Worm (Caenorhabditis elegans) whole organism, mixed stage, embryonic: Measurements from ENCODE around the gene srbc-75.

ENCODE experiments used
- M03D4.4 ChIP-seq: sonication (generic microtip); optimal IDR thresholded peaks from 2 replicates; lab custom pipeline; 2017; ENCODE audit warnings: mild to moderate bottlenecking, missing genetic modification characterization, missing compliant biosample characterization
- bed-3 ChIP-seq: fragments of 200-800 bp; sonication (Bioruptor generic); optimal IDR thresholded peaks from 3 replicates; lab custom pipeline; 2018; ENCODE audit warnings: mild to moderate bottlenecking, missing genetic modification characterization, moderate library complexity, missing compliant biosample characterization
- blmp-1 ChIP-seq: fragments of 150-350 bp; optimal IDR thresholded peaks from 2 replicates; lab custom pipeline; 2014; ENCODE audit warnings: missing biosample characterization, missing genetic modification characterization
- ceh-39 ChIP-seq: fragments of 150-350 bp; optimal IDR thresholded peaks from 2 replicates; lab custom pipeline; 2014; ENCODE audit warnings: missing biosample characterization, missing genetic modification characterization
- ceh-83 ChIP-seq: fragments of 200-800 bp; sonication (Bioruptor generic); optimal IDR thresholded peaks from 2 replicates; lab custom pipeline; 2018; ENCODE audit warnings: mild to moderate bottlenecking, missing genetic modification characterization, missing compliant biosample characterization
- ces-1 ChIP-seq: fragments of 150-350 bp; optimal IDR thresholded peaks from 2 replicates; lab custom pipeline; 2014; ENCODE audit warnings: missing biosample characterization, missing genetic modification reagents, missing genetic modification characterization
- drap-1 ChIP-seq: fragments of 200-800 bp; sonication (Bioruptor generic); optimal IDR thresholded peaks from 3 replicates; lab custom pipeline; 2018; ENCODE audit warnings: mild to moderate bottlenecking, missing genetic modification characterization, missing compliant biosample characterization
- elt-1 ChIP-seq: sonication (generic microtip); optimal IDR thresholded peaks from 2 replicates; lab custom pipeline; 2017; ENCODE audit warnings: missing genetic modification characterization, mild to moderate bottlenecking, missing compliant biosample characterization, antibody characterized with exemption, moderate library complexity, borderline replicate concordance; ENCODE audit not compliant: insufficient read depth
- elt-3 ChIP-seq: fragments of 150-350 bp; optimal IDR thresholded peaks from 2 replicates; lab custom pipeline; 2014; ENCODE audit warnings: missing biosample characterization, missing genetic modification characterization
- flh-1 ChIP-seq: fragments of 200-800 bp; sonication (Bioruptor generic); optimal IDR thresholded peaks from 2 replicates; lab custom pipeline; 2018; ENCODE audit warnings: mild to moderate bottlenecking, missing genetic modification characterization, moderate library complexity, missing compliant biosample characterization
- ham-2 ChIP-seq: fragments of 200-800 bp; sonication (Bioruptor generic); optimal IDR thresholded peaks from 2 replicates; lab custom pipeline; 2018; ENCODE audit warnings: mild to moderate bottlenecking, missing genetic modification characterization, missing compliant biosample characterization
- hlh-1 ChIP-seq: fragments of 150-350 bp; optimal IDR thresholded peaks from 2 replicates; lab custom pipeline; 2014; ENCODE audit warnings: missing biosample characterization, missing genetic modification reagents, missing genetic modification characterization
- lin-32 ChIP-seq: fragments of 200-800 bp; sonication (Bioruptor generic); optimal IDR thresholded peaks from 2 replicates; lab custom pipeline; 2018; ENCODE audit warnings: mild to moderate bottlenecking, missing genetic modification characterization, missing compliant biosample characterization
- lsy-2 ChIP-seq: fragments of 150-350 bp; optimal IDR thresholded peaks from 2 replicates; lab custom pipeline; 2014; ENCODE audit warnings: missing biosample characterization, missing genetic modification characterization
- mab-5 ChIP-seq: fragments of 150-350 bp; optimal IDR thresholded peaks from 2 replicates; lab custom pipeline; 2014; ENCODE audit warnings: missing biosample characterization, missing genetic modification characterization
- mls-2 ChIP-seq: sonication (generic microtip); optimal IDR thresholded peaks from 2 replicates; lab custom pipeline; 2016; ENCODE audit warnings: mild to moderate bottlenecking, missing genetic modification characterization, moderate library complexity, missing compliant biosample characterization
- nhr-12 ChIP-seq: fragments of 150-350 bp; optimal IDR thresholded peaks from 2 replicates; lab custom pipeline; 2014; ENCODE audit warnings: missing biosample characterization, missing genetic modification characterization
- nhr-237 ChIP-seq: fragments of 150-350 bp; optimal IDR thresholded peaks from 2 replicates; lab custom pipeline; 2014; ENCODE audit warnings: missing biosample characterization, missing genetic modification characterization
- nhr-28 ChIP-seq: fragments of 150-350 bp; optimal IDR thresholded peaks from 2 replicates; lab custom pipeline; 2014; ENCODE audit warnings: missing biosample characterization, missing genetic modification characterization
- nhr-76 ChIP-seq: sonication (generic microtip); optimal IDR thresholded peaks from 2 replicates; lab custom pipeline; 2017; ENCODE audit warnings: missing biosample characterization, missing genetic modification characterization
- pha-4 ChIP-seq: fragments of 150-350 bp; optimal IDR thresholded peaks from 2 replicates; lab custom pipeline; 2018; ENCODE audit warnings: missing biosample characterization, missing genetic modification reagents, missing genetic modification characterization
- sem-2 ChIP-seq: fragments of 200-800 bp; sonication (Bioruptor generic); optimal IDR thresholded peaks from 2 replicates; lab custom pipeline; 2018; ENCODE audit warnings: mild to moderate bottlenecking, missing genetic modification characterization, missing compliant biosample characterization
- snpc-4 ChIP-seq: fragments of 150-350 bp; optimal IDR thresholded peaks from 2 replicates; lab custom pipeline; 2014; ENCODE audit warnings: missing biosample characterization, missing genetic modification characterization
- sptf-1 ChIP-seq: sonication (generic microtip); optimal IDR thresholded peaks from 2 replicates; lab custom pipeline; 2017; ENCODE audit warnings: mild to moderate bottlenecking, missing genetic modification characterization, moderate library complexity, missing compliant biosample characterization
- tbx-8 ChIP-seq: fragments of 200-800 bp; sonication (Bioruptor generic); optimal IDR thresholded peaks from 2 replicates; lab custom pipeline; 2018; ENCODE audit warnings: mild to moderate bottlenecking, missing genetic modification characterization, moderate library complexity, missing compliant biosample characterization
- unc-120 ChIP-seq: sonication (generic microtip); optimal IDR thresholded peaks from 2 replicates; lab custom pipeline; 2017; ENCODE audit warnings: missing genetic modification characterization, missing compliant biosample characterization; ENCODE audit not compliant: poor library complexity, severe bottlenecking
- unc-39 ChIP-seq: fragments of 150-350 bp; optimal IDR thresholded peaks from 2 replicates; lab custom pipeline; 2014; ENCODE audit warnings: missing biosample characterization, missing genetic modification characterization
- unc-62 ChIP-seq: fragments of 150-350 bp; optimal IDR thresholded peaks from 2 replicates; lab custom pipeline; 2014; ENCODE audit warnings: missing biosample characterization, missing genetic modification reagents, missing genetic modification characterization
- zip-8 ChIP-seq: fragments of 150-350 bp; optimal IDR thresholded peaks from 2 replicates; lab custom pipeline; 2014; ENCODE audit warnings: missing biosample characterization, missing genetic modification characterization
- ztf-11 ChIP-seq: fragments of 150-350 bp; optimal IDR thresholded peaks from 2 replicates; lab custom pipeline; 2014; ENCODE audit warnings: missing biosample characterization, missing genetic modification characterization

The srbc-75 gene

ce11 chrV:15226206-15226605 lies 27.4 kb upstream of the srbc-75 start:
- TF ChIP-seq ztf-11 (tag; lab: Kevin White, UChicago) (no peak), unc-120 (tag; lab: Kevin White, UChicago) (no peak), snpc-4 (tag; lab: Kevin White, UChicago) (no peak), drap-1 (GFP tag; lab: Kevin White, UChicago) (no peak)

ce11 chrV:15230243-15230642 lies 23.4 kb upstream of the srbc-75 start, which contains the start of gene srw-15:
TSS of gene srw-15 (plus strand) at chrV:15230543.
- TF ChIP-seq sptf-1 (tag; lab: Kevin White, UChicago) = no peak
- no peak for TF ChIP-seq pha-4
- no peak for TF ChIP-seq unc-120 (tag; lab: Kevin White, UChicago)
- no peak for TF ChIP-seq ham-2 (GFP tag; lab: Kevin White, UChicago)
- TF ChIP-seq nhr-76 (tag; lab: Kevin White, UChicago) = no peak
- TF ChIP-seq unc-39 (tag; lab: Kevin White, UChicago) = no peak
- no peak for TF ChIP-seq snpc-4 (tag; lab: Kevin White, UChicago)
- no peak for TF ChIP-seq ceh-39 (tag; lab: Kevin White, UChicago)
- TF ChIP-seq elt-1 (tag; lab: Kevin White, UChicago) = no peak
- no peak for TF ChIP-seq M03D4.4 (tag; lab: Kevin White, UChicago)
- no peak for TF ChIP-seq mab-5 (tag; lab: Kevin White, UChicago)
- no peak for TF ChIP-seq sem-2 (GFP tag; lab: Kevin White, UChicago)
- no peak for TF ChIP-seq nhr-237 (tag; lab: Kevin White, UChicago)
- TF ChIP-seq ceh-83 (GFP tag; lab: Kevin White, UChicago) = no peak
- no peak for TF ChIP-seq elt-3 (tag; lab: Kevin White, UChicago)
- no peak for TF ChIP-seq lsy-2 (tag; lab: Kevin White, UChicago)

DNA sequence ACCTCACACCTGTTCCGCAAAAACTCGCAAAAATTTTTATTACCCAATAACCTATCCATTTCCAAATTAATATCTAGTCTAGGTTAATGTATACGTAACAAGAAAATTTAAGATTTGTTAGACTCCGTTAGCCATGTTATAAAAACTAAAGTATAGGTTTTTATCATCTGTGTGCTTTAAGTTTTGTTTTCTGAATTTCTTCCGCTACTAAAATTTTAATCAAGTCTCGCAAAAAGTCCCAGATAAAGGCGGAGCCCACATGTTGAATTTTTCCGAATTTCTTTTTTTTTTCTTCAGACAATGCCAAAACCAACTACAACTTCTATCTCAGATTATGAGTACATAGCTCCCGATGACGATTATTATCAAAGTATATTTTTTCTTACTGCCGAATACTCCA lies 21.4 kb upstream of the srbc-75 start, which contains the start of gene srw-13:
Gene srw-13, plus strand, starts transcription at position 301 of the 400 bp plus-strand sequence.
- TF ChIP-seq pha-4 (no peak), hlh-1 (tag; lab: Kevin White, UChicago) (no peak)
- TF ChIP-seq, all 35 proteins: peak for 0

DNA sequence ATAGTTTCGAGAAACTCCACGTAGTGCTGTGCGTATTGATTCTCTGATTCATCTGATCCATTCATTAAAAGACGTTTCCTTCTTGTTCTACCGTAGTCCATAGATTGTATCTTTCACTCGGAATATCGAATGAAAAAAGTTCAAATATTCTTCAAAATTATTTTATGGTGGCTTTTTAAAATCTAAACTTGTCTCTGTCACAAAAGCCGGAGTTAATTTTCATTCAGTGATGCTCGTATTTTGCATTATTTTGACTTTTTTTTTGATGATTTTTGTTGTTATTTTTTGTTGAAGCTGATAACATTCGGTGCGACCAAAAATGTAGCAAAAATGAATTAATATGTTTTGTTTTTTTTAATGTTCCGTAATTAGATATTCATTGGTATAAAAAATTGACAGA lies 18.0 kb upstream of the srbc-75 start, which contains the start of gene nhr-164:
Gene nhr-164, minus strand, starts transcription at position 101 of the 400 bp plus-strand sequence.
- no peak for TF ChIP-seq unc-62 (GFP tag; lab: Kevin White, UChicago)
- no peak for TF ChIP-seq lin-32 (GFP tag; lab: Kevin White, UChicago)
- no peak for TF ChIP-seq unc-39 (tag; lab: Kevin White, UChicago)
- TF ChIP-seq unc-120 (tag; lab: Kevin White, UChicago) = no peak

- TF ChIP-seq ces-1 (GFP tag; lab: Kevin White, UChicago) (no peak), snpc-4 (tag; lab: Kevin White, UChicago) (no peak), mab-5 (tag; lab: Kevin White, UChicago) (no peak), blmp-1 (tag; lab: Kevin White, UChicago) (no peak), nhr-28 (tag; lab: Kevin White, UChicago) (no peak), tbx-8 (GFP tag; lab: Kevin White, UChicago) (no peak), lin-32 (GFP tag; lab: Kevin White, UChicago) (no peak), nhr-12 (tag; lab: Kevin White, UChicago) (no peak), mls-2 (tag; lab: Kevin White, UChicago) (no peak), ceh-83 (GFP tag; lab: Kevin White, UChicago) (no peak), flh-1 (GFP tag; lab: Kevin White, UChicago) (no peak), M03D4.4 (tag; lab: Kevin White, UChicago) (no peak), zip-8 (tag; lab: Kevin White, UChicago) (no peak), elt-3 (tag; lab: Kevin White, UChicago) (no peak), ztf-11 (tag; lab: Kevin White, UChicago) (no peak), unc-120 (tag; lab: Kevin White, UChicago) (no peak), bed-3 (GFP tag; lab: Kevin White, UChicago) (no peak), pha-4 (no peak)
Measured at ce11 chrV:15238552-15238951, 15.1 kb upstream of the srbc-75 start, which contains the start of gene srw-12. TSS of gene srw-12 (minus strand) at chrV:15238652.
